Fruit fly (Drosophila melanogaster) whole organism, embryonic: ENCODE results near the gene vkg.

Experiments
- Aef1 ChIP-seq: fragments of 200-800 bp; sonication (Bioruptor generic); IDR thresholded peaks from 3 replicates; pipeline ENCODE4 v1.3.6; 2022; ENCODE audit warnings: missing biosample characterization, missing genetic modification characterization
- B-H2 ChIP-seq: fragments of 200-800 bp; sonication (Bioruptor generic); optimal IDR thresholded peaks from 2 replicates; lab custom pipeline; 2018; ENCODE audit warnings: missing biosample characterization, mild to moderate bottlenecking, missing genetic modification characterization
- Blimp-1 ChIP-seq: fragments of 200-800 bp; sonication (Bioruptor generic); optimal IDR thresholded peaks from 3 replicates; lab custom pipeline; 2018; ENCODE audit warnings: missing biosample characterization, missing genetic modification characterization, mild to moderate bottlenecking, moderate library complexity, missing genetic modification reagents
- CG11093 ChIP-seq: fragments of 200-800 bp; sonication (Bioruptor generic); IDR thresholded peaks from 3 replicates; pipeline ENCODE4 v1.3.6; 2022; ENCODE audit warnings: missing biosample characterization, missing genetic modification characterization
- CG11247 ChIP-seq: fragments of 200-800 bp; sonication (Bioruptor generic); IDR thresholded peaks from 2 replicates; pipeline ENCODE4 v1.3.6; 2022; ENCODE audit warnings: missing biosample characterization, missing genetic modification characterization
- CG1602 ChIP-seq: fragments of 200-800 bp; sonication (Bioruptor generic); optimal IDR thresholded peaks from 3 replicates; lab custom pipeline; 2016; ENCODE audit warnings: missing biosample characterization, missing genetic modification characterization
- CG17829 ChIP-seq: fragments of 200-800 bp; optimal IDR thresholded peaks from 2 replicates; lab custom pipeline; 2019; ENCODE audit warnings: missing biosample characterization, mild to moderate bottlenecking, missing genetic modification characterization, moderate library complexity
- CG2678 ChIP-seq: fragments of 200-800 bp; sonication (Bioruptor generic); optimal IDR thresholded peaks from 3 replicates; lab custom pipeline; 2019; ENCODE audit warnings: missing biosample characterization, mild to moderate bottlenecking, missing genetic modification characterization, moderate library complexity
- CG3065 ChIP-seq: fragments of 200-800 bp; sonication (Bioruptor generic); optimal IDR thresholded peaks from 2 replicates; lab custom pipeline; 2016; ENCODE audit warnings: missing biosample characterization, missing genetic modification characterization
- CG31441 ChIP-seq: fragments of 200-800 bp; sonication (Bioruptor generic); IDR thresholded peaks from 2 replicates; pipeline ENCODE4 v1.3.6; 2022; ENCODE audit warnings: missing biosample characterization, missing genetic modification characterization
- CG6813 ChIP-seq: fragments of 200-800 bp; sonication (Bioruptor generic); optimal IDR thresholded peaks from 2 replicates; lab custom pipeline; 2017; ENCODE audit warnings: missing biosample characterization, missing genetic modification characterization, mild to moderate bottlenecking, moderate library complexity, missing genetic modification reagents
- CG8359 ChIP-seq: fragments of 200-800 bp; sonication (Bioruptor generic); optimal IDR thresholded peaks from 2 replicates; lab custom pipeline; 2017; ENCODE audit warnings: missing biosample characterization, mild to moderate bottlenecking, missing genetic modification characterization, borderline replicate concordance
- CG9932 ChIP-seq: fragments of 200-800 bp; sonication (Bioruptor generic); IDR thresholded peaks from 2 replicates; pipeline ENCODE4 v1.3.6; 2022; ENCODE audit warnings: missing biosample characterization, missing genetic modification characterization
- CHES-1-like ChIP-seq: fragments of 200-800 bp; sonication (Bioruptor generic); optimal IDR thresholded peaks from 2 replicates; lab custom pipeline; 2016; ENCODE audit warnings: missing biosample characterization, missing genetic modification characterization
- D ChIP-seq, 2 experiments: fragments of 200-800 bp in 1 of 2; fragments of >200 bp in 1 of 2; sonication (Bioruptor generic) in 1 of 2; optimal IDR thresholded peaks; 2 replicates in 1 of 2; 3 replicates in 1 of 2; lab custom pipeline; 2017; ENCODE audit warnings: mild to moderate bottlenecking in 1 of 2, missing biosample characterization in 1 of 2, missing genetic modification characterization in 1 of 2, missing genetic modification reagents in 1 of 2
- D19B ChIP-seq: fragments of 200-800 bp; sonication (Bioruptor generic); optimal IDR thresholded peaks from 2 replicates; lab custom pipeline; 2017; ENCODE audit warnings: missing biosample characterization, mild to moderate bottlenecking, missing genetic modification characterization
- Dfd ChIP-seq, 2 experiments: fragments of >200 bp; optimal IDR thresholded peaks; 2 replicates each; lab custom pipeline; 2017; ENCODE audit warnings: missing biosample characterization in 2 of 2, missing genetic modification characterization in 2 of 2
- Dp ChIP-seq: fragments of 200-800 bp; sonication (Bioruptor generic); optimal IDR thresholded peaks from 2 replicates; lab custom pipeline; 2018; ENCODE audit warnings: missing biosample characterization, mild to moderate bottlenecking, missing genetic modification characterization, moderate library complexity
- Eip74EF ChIP-seq, 2 experiments: fragments of 200-800 bp in 1 of 2; fragments of >200 bp in 1 of 2; sonication (Bioruptor generic) in 1 of 2; optimal IDR thresholded peaks; 2 replicates each; lab custom pipeline; 2017 to 2019; ENCODE audit warnings: missing biosample characterization in 2 of 2, missing genetic modification characterization in 2 of 2, mild to moderate bottlenecking in 1 of 2, moderate library complexity in 1 of 2
- H2.0 ChIP-seq: fragments of 200-800 bp; sonication (Bioruptor generic); IDR thresholded peaks from 2 replicates; pipeline ENCODE4 v1.3.6; 2022; ENCODE audit warnings: missing biosample characterization, missing genetic modification characterization
- HmgZ ChIP-seq: fragments of 200-800 bp; sonication (Bioruptor generic); optimal IDR thresholded peaks from 2 replicates; lab custom pipeline; 2018; ENCODE audit warnings: missing biosample characterization, mild to moderate bottlenecking, missing genetic modification characterization
- Hr51 ChIP-seq, 2 experiments: fragments of 200-800 bp; sonication (Bioruptor generic); optimal IDR thresholded peaks; 2 replicates in 1 of 2; 3 replicates in 1 of 2; lab custom pipeline; 2016 to 2018; ENCODE audit warnings: missing biosample characterization in 2 of 2, missing genetic modification characterization in 2 of 2, mild to moderate bottlenecking in 1 of 2, moderate library complexity in 1 of 2
- MTF-1 ChIP-seq: fragments of 200-800 bp; sonication (Bioruptor generic); optimal IDR thresholded peaks from 2 replicates; lab custom pipeline; 2018; ENCODE audit warnings: missing biosample characterization, mild to moderate bottlenecking, missing genetic modification characterization, borderline replicate concordance
- Meics ChIP-seq: fragments of 200-800 bp; sonication (Bioruptor generic); optimal IDR thresholded peaks from 2 replicates; lab custom pipeline; 2017; ENCODE audit warnings: missing biosample characterization, mild to moderate bottlenecking, missing genetic modification characterization
- Myb ChIP-seq: fragments of 200-800 bp; sonication (Bioruptor generic); optimal IDR thresholded peaks from 2 replicates; lab custom pipeline; 2016; ENCODE audit warnings: missing biosample characterization, missing genetic modification characterization
- NC2α ChIP-seq: fragments of 200-800 bp; sonication (Bioruptor generic); optimal IDR thresholded peaks from 2 replicates; lab custom pipeline; 2016; ENCODE audit warnings: missing biosample characterization, missing genetic modification characterization
- PHDP ChIP-seq: fragments of 200-800 bp; sonication (Bioruptor generic); optimal IDR thresholded peaks from 3 replicates; lab custom pipeline; 2018; ENCODE audit warnings: missing biosample characterization, mild to moderate bottlenecking, missing genetic modification characterization, moderate library complexity
- Side ChIP-seq: fragments of 200-800 bp; sonication (Bioruptor generic); optimal IDR thresholded peaks from 2 replicates; lab custom pipeline; 2016; ENCODE audit warnings: missing biosample characterization, missing genetic modification characterization
- Sry-β ChIP-seq: fragments of 200-800 bp; sonication (Bioruptor generic); optimal IDR thresholded peaks from 2 replicates; lab custom pipeline; 2018; ENCODE audit warnings: missing biosample characterization, mild to moderate bottlenecking, missing genetic modification characterization, moderate library complexity
- Taf1 ChIP-seq: fragments of 200-800 bp; sonication (Bioruptor generic); IDR thresholded peaks from 2 replicates; pipeline ENCODE4 v1.3.6; 2022; ENCODE audit warnings: missing biosample characterization, missing genetic modification characterization
- Usf ChIP-seq: fragments of 200-800 bp; sonication (Bioruptor generic); optimal IDR thresholded peaks from 2 replicates; lab custom pipeline; 2017; ENCODE audit warnings: missing genotype, missing biosample characterization, missing genetic modification characterization
- bab2 ChIP-seq: fragments of 200-800 bp; sonication (Bioruptor generic); optimal IDR thresholded peaks from 2 replicates; lab custom pipeline; 2016; ENCODE audit warnings: missing biosample characterization, missing genetic modification characterization
- bbx ChIP-seq: fragments of 200-800 bp; sonication (Bioruptor generic); IDR thresholded peaks from 2 replicates; pipeline ENCODE4 v1.3.6; 2022; ENCODE audit warnings: missing biosample characterization, missing genetic modification characterization; ENCODE audit not compliant: partially characterized antibody
- ci ChIP-seq: fragments of 200-800 bp; sonication (Bioruptor generic); IDR thresholded peaks from 3 replicates; pipeline ENCODE4 v1.3.6; 2022; ENCODE audit warnings: missing biosample characterization, missing genetic modification characterization
- disco-r ChIP-seq: fragments of 200-800 bp; sonication (Bioruptor generic); optimal IDR thresholded peaks from 2 replicates; lab custom pipeline; 2016; ENCODE audit warnings: missing biosample characterization, missing genetic modification characterization
- ems ChIP-seq: fragments of 200-800 bp; sonication (Bioruptor generic); optimal IDR thresholded peaks from 3 replicates; lab custom pipeline; 2016; ENCODE audit warnings: missing biosample characterization, missing genetic modification characterization
- esg ChIP-seq: fragments of 200-800 bp; sonication (Bioruptor generic); conservative IDR thresholded peaks from 2 replicates; pipeline ENCODE4 v1.3.6; 2022; ENCODE audit warnings: missing biosample characterization, missing genetic modification characterization
- h ChIP-seq: fragments of >200 bp; optimal IDR thresholded peaks from 2 replicates; lab custom pipeline; 2017
- ind ChIP-seq: fragments of 200-800 bp; sonication (Bioruptor generic); optimal IDR thresholded peaks from 3 replicates; lab custom pipeline; 2016; ENCODE audit warnings: missing biosample characterization, missing genetic modification characterization
- kay ChIP-seq: fragments of 200-800 bp; sonication (Bioruptor generic); optimal IDR thresholded peaks from 2 replicates; lab custom pipeline; 2016; ENCODE audit warnings: missing biosample characterization, missing genetic modification characterization
- klu ChIP-seq: fragments of 200-800 bp; sonication (Bioruptor generic); IDR thresholded peaks from 2 replicates; pipeline ENCODE4 v1.3.6; 2022; ENCODE audit warnings: missing biosample characterization, missing genetic modification characterization
- mirr ChIP-seq: fragments of 200-800 bp; sonication (Bioruptor generic); optimal IDR thresholded peaks from 3 replicates; lab custom pipeline; 2018; ENCODE audit warnings: missing biosample characterization, mild to moderate bottlenecking, missing genetic modification characterization
- pum ChIP-seq: fragments of 200-800 bp; sonication (Bioruptor generic); optimal IDR thresholded peaks from 2 replicates; lab custom pipeline; 2016; ENCODE audit warnings: missing biosample characterization, missing genetic modification characterization
- sisA ChIP-seq: fragments of 200-800 bp; sonication (Bioruptor generic); IDR thresholded peaks from 2 replicates; pipeline ENCODE4 v1.3.6; 2022; ENCODE audit warnings: missing biosample characterization, missing genetic modification characterization
- tll ChIP-seq, 2 experiments: fragments of 200-800 bp in 1 of 2; fragments of >200 bp in 1 of 2; sonication (Bioruptor generic) in 1 of 2; optimal IDR thresholded peaks; 2 replicates each; lab custom pipeline; 2017 to 2019; ENCODE audit warnings: missing biosample characterization in 2 of 2, missing genetic modification characterization in 2 of 2, mild to moderate bottlenecking in 1 of 2, moderate library complexity in 1 of 2
- twi ChIP-seq: fragments of 200-800 bp; optimal IDR thresholded peaks from 2 replicates; lab custom pipeline; 2019; ENCODE audit warnings: missing biosample characterization, mild to moderate bottlenecking, missing genetic modification characterization, moderate library complexity
- wdn ChIP-seq: fragments of 200-800 bp; sonication (Bioruptor generic); IDR thresholded peaks from 2 replicates; pipeline ENCODE4 v1.3.6; 2022; ENCODE audit warnings: missing biosample characterization, missing genetic modification characterization
- wor ChIP-seq: fragments of 200-800 bp; sonication (Bioruptor generic); IDR thresholded peaks from 2 replicates; pipeline ENCODE4 v1.3.6; 2022; ENCODE audit warnings: missing biosample characterization, missing genetic modification characterization
- zen ChIP-seq: fragments of 200-800 bp; sonication (Bioruptor generic); optimal IDR thresholded peaks from 3 replicates; lab custom pipeline; 2018; ENCODE audit warnings: missing biosample characterization, mild to moderate bottlenecking, missing genetic modification characterization, moderate library complexity

The vkg gene

DNA sequence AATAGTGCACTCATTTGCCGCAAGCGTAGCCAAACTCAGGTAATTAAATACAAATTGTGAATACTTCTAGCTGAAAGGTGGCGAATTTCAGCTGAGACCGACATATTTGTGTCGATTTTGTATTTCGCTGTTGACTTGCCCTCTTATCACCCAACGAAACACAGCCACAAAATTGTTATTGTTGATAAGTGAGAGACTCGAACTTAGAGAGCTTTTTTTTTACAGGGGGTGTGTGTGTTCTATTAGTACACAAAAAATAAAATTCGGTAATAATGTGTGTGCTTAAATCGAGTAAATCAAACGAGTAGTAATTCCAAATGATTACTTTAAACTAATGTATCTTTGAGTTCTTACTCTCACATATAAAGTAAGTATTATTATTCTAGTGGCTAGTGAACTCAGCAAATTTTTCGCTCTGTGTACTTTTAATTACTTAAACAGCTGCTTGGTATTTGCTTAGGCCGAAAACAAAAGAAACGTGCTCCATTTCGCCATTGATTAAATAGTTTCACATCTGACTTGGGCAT is 33.0 kb upstream of the vkg start (continued):
- peak; percentile 8 for TF ChIP-seq ind (GFP tag; lab: Kevin White, UChicago)
- TF ChIP-seq D (optimal IDR thresholded peaks at IDR 0.05; lab: Kevin White, UChicago): no peak
- peak; percentile 32 for TF ChIP-seq D (GFP tag; optimal IDR thresholded peaks at IDR 0.05; lab: Kevin White, UChicago)
- no peak for TF ChIP-seq NC2α (GFP tag; lab: Kevin White, UChicago)
- peak; percentile 78 for TF ChIP-seq CG6813 (GFP tag; lab: Kevin White, UChicago)
- no peak for TF ChIP-seq h (lab: Kevin White, UChicago)
- peak; percentile 80 for TF ChIP-seq CG9932 (GFP tag; lab: Robert Waterston, UW)
- peak; percentile 21 for TF ChIP-seq MTF-1 (GFP tag; lab: Kevin White, UChicago)
- peak; percentile 54 for TF ChIP-seq klu (GFP tag; lab: Robert Waterston, UW)
- peak; percentile 69 for TF ChIP-seq CG11247 (GFP tag; lab: Robert Waterston, UW)
- peak; percentile 80 for TF ChIP-seq CG2678 (tag; lab: Kevin White, UChicago)
- peak; percentile 56 for TF ChIP-seq bab2 (GFP tag; lab: Kevin White, UChicago)
- TF ChIP-seq ci (GFP tag; lab: Robert Waterston, UW): peak; percentile 74
- TF ChIP-seq ems: peak; percentile 62
- TF ChIP-seq CG8359 (GFP tag; lab: Kevin White, UChicago): peak; percentile 15
- peak; percentile 67 for TF ChIP-seq HmgZ (tag; lab: Kevin White, UChicago)
- TF ChIP-seq D19B (GFP tag; lab: Kevin White, UChicago): peak; percentile 22
- TF ChIP-seq wdn (GFP tag; lab: Robert Waterston, UW): no peak
- TF ChIP-seq Dfd (GFP tag; optimal IDR thresholded peaks at IDR 0.05; lab: Kevin White, UChicago): no peak
- peak in 1 of 2 experiments; percentile 53 for TF ChIP-seq Eip74EF (GFP tag; optimal IDR thresholded peaks at IDR 0.05; lab: Kevin White, UChicago)
- TF ChIP-seq disco-r: peak; percentile 61
- peak in 1 of 2 experiments; percentile 63 for TF ChIP-seq Hr51 (GFP tag; optimal IDR thresholded peaks at IDR 0.05; lab: Kevin White, UChicago)
- TF ChIP-seq tll (GFP tag; optimal IDR thresholded peaks at IDR 0.05; lab: Kevin White, UChicago): no peak
- peak; percentile 72 for TF ChIP-seq Taf1 (GFP tag; lab: Robert Waterston, UW)
- peak; percentile 70 for TF ChIP-seq esg (GFP tag; lab: Robert Waterston, UW)
- TF ChIP-seq Sry-β (GFP tag; lab: Kevin White, UChicago): no peak
- no peak for TF ChIP-seq bbx (GFP tag; lab: Robert Waterston, UW)
- peak; percentile 46 for TF ChIP-seq B-H2 (GFP tag; lab: Kevin White, UChicago)
- TF ChIP-seq Usf (GFP tag; lab: Kevin White, UChicago): no peak
- TF ChIP-seq CG11093 (GFP tag; lab: Robert Waterston, UW): 0 out of 3 replicates have a peak, but pooled peaks have one; percentile 32
- no peak for TF ChIP-seq zen (tag; lab: Kevin White, UChicago)
- TF ChIP-seq kay: peak; percentile 74
- peak; percentile 74 for TF ChIP-seq Meics (GFP tag; lab: Kevin White, UChicago)
- peak; percentile 67 for TF ChIP-seq CHES-1-like (GFP tag; lab: Kevin White, UChicago)
- TF ChIP-seq CG17829 (tag; lab: Kevin White, UChicago): peak; percentile 30
- peak; percentile 64 for TF ChIP-seq Blimp-1
- no peak for TF ChIP-seq Dp (GFP tag; lab: Kevin White, UChicago)
- TF ChIP-seq CG1602 (GFP tag; lab: Kevin White, UChicago): peak; percentile 40
- TF ChIP-seq PHDP: peak; percentile 73
- no peak for TF ChIP-seq twi (tag; lab: Kevin White, UChicago)
- peak; percentile 49; the same call in 1 of the 2 replicates for TF ChIP-seq H2.0 (GFP tag; lab: Robert Waterston, UW)
- no peak for TF ChIP-seq CG3065
- peak; percentile 84 for TF ChIP-seq Side (GFP tag; lab: Kevin White, UChicago)
- TF ChIP-seq Aef1 (GFP tag; lab: Robert Waterston, UW): 0 out of 3 replicates have a peak, but pooled peaks have one; percentile 46
- TF ChIP-seq wor: 0 out of 2 replicates have a peak, but pooled peaks have one; percentile 19
- TF ChIP-seq mirr (GFP tag; lab: Kevin White, UChicago): peak; percentile 69
- peak; percentile 80 for TF ChIP-seq pum
- peak; percentile 66 for TF ChIP-seq sisA (GFP tag; lab: Robert Waterston, UW)
- TF ChIP-seq Myb (GFP tag; lab: Kevin White, UChicago): peak; percentile 44
- peak; percentile 54; the same call in 1 of the 2 replicates for TF ChIP-seq CG31441 (GFP tag; lab: Robert Waterston, UW)
